Worm (Caenorhabditis elegans): ENCODE data around the gene coq-3.

Gene coq-3

ce11 chrIV:14824878-14825352 is 28.8 kb upstream of the coq-3 start, which contains the start of gene sec-61.A (continued):
- TF ChIP-seq nhr-11 (tag; optimal IDR thresholded peaks at IDR 0.05) = no peak
- TF ChIP-seq ceh-19 (GFP tag; optimal IDR thresholded peaks at IDR 0.05) = no peak
- TF ChIP-seq C08G9.2 (tag; optimal IDR thresholded peaks at IDR 0.05) = no peak
- TF ChIP-seq F13H6.1 (tag; optimal IDR thresholded peaks at IDR 0.05) = no peak
- peak; percentile 66 for TF ChIP-seq ceh-31 (tag; optimal IDR thresholded peaks at IDR 0.05)
- TF ChIP-seq madf-2 (tag; optimal IDR thresholded peaks at IDR 0.05) = peak; percentile 20
- no peak for TF ChIP-seq hlh-15 (tag; optimal IDR thresholded peaks at IDR 0.05)
- TF ChIP-seq hlh-8 (tag; optimal IDR thresholded peaks at IDR 0.05) = peak; percentile 5
- TF ChIP-seq hlh-6 (tag; optimal IDR thresholded peaks at IDR 0.05) = no peak
- TF ChIP-seq fax-1 (tag; optimal IDR thresholded peaks at IDR 0.05) = no peak
- TF ChIP-seq ceh-24 (tag; optimal IDR thresholded peaks at IDR 0.05) = no peak
- no peak for TF ChIP-seq pag-3 (tag; optimal IDR thresholded peaks at IDR 0.05; ENCODE audit: borderline replicate concordance)
- no peak for TF ChIP-seq rnt-1 (tag; optimal IDR thresholded peaks at IDR 0.05)
- no peak for TF ChIP-seq nhr-232 (tag; optimal IDR thresholded peaks at IDR 0.05)
- no peak for TF ChIP-seq unc-3 (GFP tag; conservative IDR thresholded peaks at IDR 0.05)
- TF ChIP-seq unc-3 (tag; optimal IDR thresholded peaks at IDR 0.05) = peak; percentile 15
- TF ChIP-seq elt-2 (tag; optimal IDR thresholded peaks at IDR 0.05) = peak; percentile 43
- TF ChIP-seq ceh-18 (tag; optimal IDR thresholded peaks at IDR 0.05) = peak; percentile 55
- no peak for TF ChIP-seq ama-1 (optimal IDR thresholded peaks at IDR 0.05)
- no peak for TF ChIP-seq ceh-6 (GFP tag; optimal IDR thresholded peaks at IDR 0.05)
- no peak for TF ChIP-seq pha-2 (tag; optimal IDR thresholded peaks at IDR 0.05)
- no peak for TF ChIP-seq Y22D7AL.16 (tag; optimal IDR thresholded peaks at IDR 0.05)
- no peak for TF ChIP-seq pha-4 (tag; optimal IDR thresholded peaks at IDR 0.05)
- TF ChIP-seq tbx-2 (tag; optimal IDR thresholded peaks at IDR 0.05) = peak; percentile 77
- no peak for TF ChIP-seq ceh-2 (tag; optimal IDR thresholded peaks at IDR 0.05)
- TF ChIP-seq sox-2 (GFP tag; IDR thresholded peaks at IDR 0.05) = no peak

ce11 chrIV:14824201-14824600 is 28.1 kb upstream of the coq-3 start:
- no peak for TF ChIP-seq pat-9 (tag; optimal IDR thresholded peaks at IDR 0.05)
- TF ChIP-seq C38D4.7 (GFP tag; optimal IDR thresholded peaks at IDR 0.05) = no peak
- no peak for TF ChIP-seq hlh-8 (tag; optimal IDR thresholded peaks at IDR 0.05)
- no peak for TF ChIP-seq nhr-232 (tag; optimal IDR thresholded peaks at IDR 0.05)

ce11 chrIV:14822267-14822666 is 26.1 kb upstream of the coq-3 start:
- TF ChIP-seq ama-1 (optimal IDR thresholded peaks at IDR 0.05) (peak; percentile 80), ceh-34 (tag; optimal IDR thresholded peaks at IDR 0.05) (no peak)

- no peak for TF ChIP-seq ceh-24 (tag; optimal IDR thresholded peaks at IDR 0.05)
- no peak for TF ChIP-seq ahr-1 (tag; optimal IDR thresholded peaks at IDR 0.05)
Measured at ce11 chrIV:14816288-14816687, 20.2 kb upstream of the coq-3 start, which contains the start of gene Y57G11C.46. Y57G11C.46 (minus strand) TSS chrIV:14816388.

ce11 chrIV:14806903-14807302 is 10.8 kb upstream of the coq-3 start, which contains the start of gene oig-5:
oig-5 (plus strand) TSS chrIV:14807203.
- no peak for TF ChIP-seq eyg-1 (tag; optimal IDR thresholded peaks at IDR 0.05)
- peak; percentile 9 for TF ChIP-seq ceh-31 (tag; optimal IDR thresholded peaks at IDR 0.05)

- TF ChIP-seq sox-4 (tag; optimal IDR thresholded peaks at IDR 0.05) (no peak), ttx-3 (tag; optimal IDR thresholded peaks at IDR 0.05) (no peak)
Measured at ce11 chrIV:14802316-14802715, 6.2 kb upstream of the coq-3 start, which contains the start of gene Y57G11C.1142. Y57G11C.1142 (plus strand) TSS chrIV:14802616.

All from whole organism, late embryonic.